Fruit fly (Drosophila melanogaster) S2 (cell line): ENCODE measurements around the gene CG14142.

ENCODE experiments used
- CG8478 ChIP-seq: fragments of >200 bp; optimal IDR thresholded peaks from 2 replicates; lab custom pipeline; 2018
- CTCF ChIP-seq, 2 experiments: fragments of >200 bp; optimal IDR thresholded peaks; 2 replicates each; lab custom pipeline; 2018

- TF ChIP-seq CTCF (optimal IDR thresholded peaks at IDR 0.05; lab: Kevin White, UChicago), result no peak
- no peak for TF ChIP-seq CG8478 (lab: Kevin White, UChicago)
Observed at dm6 chr3L:11215244-11216121, 42.2 kb downstream of the CG14142 start.
